Fruit fly (Drosophila melanogaster) whole organism, embryonic: ENCODE data around the gene Ppcs.

Experiments
- Awh ChIP-seq: fragments of 200-800 bp; sonication (Bioruptor generic); IDR thresholded peaks from 2 replicates; pipeline ENCODE4, ENCODE4 v1.3.6; 2022; ENCODE audit warnings: missing biosample characterization, missing genetic modification characterization
- B-H1 ChIP-seq: fragments of 200-800 bp; sonication (Bioruptor generic); IDR thresholded peaks from 3 replicates; pipeline ENCODE4 v1.3.6; 2022; ENCODE audit warnings: missing biosample characterization, missing genetic modification characterization
- Bgb ChIP-seq: fragments of 200-800 bp; sonication (Bioruptor generic); IDR thresholded peaks from 2 replicates; pipeline ENCODE4 v1.3.6; 2022; ENCODE audit warnings: missing biosample characterization, missing genetic modification characterization; ENCODE audit not compliant: partially characterized antibody
- CG1024 ChIP-seq: fragments of 200-800 bp; sonication (Bioruptor generic); IDR thresholded peaks from 2 replicates; pipeline ENCODE4 v1.3.6; 2022; ENCODE audit warnings: missing biosample characterization, missing genetic modification characterization
- CG10565 ChIP-seq: fragments of 200-800 bp; sonication (Bioruptor generic); optimal IDR thresholded peaks from 3 replicates; lab custom pipeline; 2016; ENCODE audit warnings: missing biosample characterization, mild to moderate bottlenecking, missing genetic modification characterization
- CG10654 ChIP-seq: fragments of 200-800 bp; sonication (Bioruptor generic); optimal IDR thresholded peaks from 2 replicates; lab custom pipeline; 2016; ENCODE audit warnings: missing biosample characterization, missing genetic modification characterization
- CG10979 ChIP-seq: fragments of 200-800 bp; sonication (Bioruptor generic); optimal IDR thresholded peaks from 2 replicates; lab custom pipeline; 2018; ENCODE audit warnings: missing biosample characterization, mild to moderate bottlenecking, missing genetic modification characterization, moderate library complexity
- CG11723 ChIP-seq: fragments of 200-800 bp; sonication (Bioruptor generic); optimal IDR thresholded peaks from 2 replicates; lab custom pipeline; 2017; ENCODE audit warnings: missing biosample characterization, mild to moderate bottlenecking, missing genetic modification characterization
- CG12236 ChIP-seq: fragments of 200-800 bp; sonication (Bioruptor generic); optimal IDR thresholded peaks from 2 replicates; lab custom pipeline; 2016; ENCODE audit warnings: missing biosample characterization, missing genetic modification characterization
- CG12391 ChIP-seq: fragments of 200-800 bp; sonication (Bioruptor generic); optimal IDR thresholded peaks from 3 replicates; lab custom pipeline; 2018; ENCODE audit warnings: missing biosample characterization, mild to moderate bottlenecking, missing genetic modification characterization, moderate library complexity
- CG18011 ChIP-seq: fragments of 200-800 bp; sonication (Bioruptor generic); optimal IDR thresholded peaks from 2 replicates; lab custom pipeline; 2017; ENCODE audit warnings: missing biosample characterization, missing genetic modification characterization, mild to moderate bottlenecking, moderate library complexity, missing genotype
- CG2116 ChIP-seq: fragments of 200-800 bp; sonication (Bioruptor generic); optimal IDR thresholded peaks from 3 replicates; lab custom pipeline; 2018; ENCODE audit warnings: missing biosample characterization, mild to moderate bottlenecking, missing genetic modification characterization
- CG2875 ChIP-seq: fragments of 200-800 bp; sonication (Bioruptor generic); optimal IDR thresholded peaks from 2 replicates; lab custom pipeline; 2017; ENCODE audit warnings: missing biosample characterization, mild to moderate bottlenecking, missing genetic modification characterization, missing genetic modification reagents
- CG31388 ChIP-seq: fragments of 200-800 bp; sonication (Bioruptor generic); optimal IDR thresholded peaks from 2 replicates; lab custom pipeline; 2016; ENCODE audit warnings: missing biosample characterization, missing genetic modification characterization
- CG3281 ChIP-seq: fragments of 200-800 bp; sonication (Bioruptor generic); optimal IDR thresholded peaks from 3 replicates; lab custom pipeline; 2017; ENCODE audit warnings: missing biosample characterization, mild to moderate bottlenecking, missing genetic modification characterization
- CG34376 ChIP-seq: fragments of 200-800 bp; sonication (Bioruptor generic); optimal IDR thresholded peaks from 2 replicates; lab custom pipeline; 2018; ENCODE audit warnings: missing biosample characterization, mild to moderate bottlenecking, missing genetic modification characterization
- CG6791 ChIP-seq: fragments of 200-800 bp; sonication (Bioruptor generic); IDR thresholded peaks from 3 replicates; pipeline ENCODE4 v1.3.6; 2022; ENCODE audit warnings: missing biosample characterization, missing genetic modification characterization; ENCODE audit not compliant: partially characterized antibody
- CG7271 ChIP-seq: fragments of 200-800 bp; sonication (Bioruptor generic); optimal IDR thresholded peaks from 2 replicates; lab custom pipeline; 2018; ENCODE audit warnings: missing biosample characterization, mild to moderate bottlenecking, missing genetic modification characterization, moderate library complexity
- Camta ChIP-seq: fragments of 200-800 bp; sonication (Bioruptor generic); optimal IDR thresholded peaks from 2 replicates; lab custom pipeline; 2016; ENCODE audit warnings: missing biosample characterization, missing genetic modification characterization
- D19B ChIP-seq: fragments of 200-800 bp; sonication (Bioruptor generic); optimal IDR thresholded peaks from 2 replicates; lab custom pipeline; 2017; ENCODE audit warnings: missing biosample characterization, mild to moderate bottlenecking, missing genetic modification characterization
- Drgx ChIP-seq: fragments of 200-800 bp; sonication (Bioruptor generic); IDR thresholded peaks from 2 replicates; pipeline ENCODE4 v1.3.6; 2022; ENCODE audit warnings: missing biosample characterization, missing genetic modification characterization
- Ets97D ChIP-seq: fragments of 200-800 bp; sonication (Bioruptor generic); optimal IDR thresholded peaks from 3 replicates; lab custom pipeline; 2016; ENCODE audit warnings: missing biosample characterization, missing genetic modification characterization
- Gug ChIP-seq: fragments of 200-800 bp; sonication (Bioruptor generic); IDR thresholded peaks from 4 replicates; pipeline ENCODE4 v1.3.6; 2022; ENCODE audit warnings: missing biosample characterization, missing genetic modification characterization
- HLH4C ChIP-seq: fragments of 200-800 bp; sonication (Bioruptor generic); IDR thresholded peaks from 3 replicates; pipeline ENCODE4 v1.3.6; 2022; ENCODE audit warnings: missing biosample characterization, missing genetic modification characterization; ENCODE audit not compliant: partially characterized antibody
- Hsf ChIP-seq: fragments of 200-800 bp; sonication (Bioruptor generic); optimal IDR thresholded peaks from 3 replicates; lab custom pipeline; 2016; ENCODE audit warnings: missing biosample characterization, missing genetic modification characterization
- Med ChIP-seq: fragments of 200-800 bp; sonication (Bioruptor generic); peaks from one replicate; lab custom pipeline; 2016; ENCODE audit warnings: missing biosample characterization, missing genetic modification characterization, mild to moderate bottlenecking, inconsistent platforms, moderate library complexity
- NK7.1 ChIP-seq: fragments of 200-800 bp; sonication (Bioruptor generic); optimal IDR thresholded peaks from 3 replicates; lab custom pipeline; 2016; ENCODE audit warnings: missing biosample characterization, missing genetic modification characterization
- Oaz ChIP-seq: fragments of 200-800 bp; sonication (Bioruptor generic); IDR thresholded peaks from 2 replicates; pipeline ENCODE4 v1.3.6; 2022; ENCODE audit warnings: missing biosample characterization, missing genetic modification characterization
- Ptx1 ChIP-seq: fragments of 200-800 bp; sonication (Bioruptor generic); IDR thresholded peaks from 2 replicates; pipeline ENCODE4 v1.3.6; 2022; ENCODE audit warnings: missing biosample characterization, missing genetic modification characterization
- Scr ChIP-seq: fragments of 200-800 bp; sonication (Bioruptor generic); IDR thresholded peaks from 2 replicates; pipeline ENCODE4 v1.3.6; 2022; ENCODE audit warnings: missing biosample characterization, missing genetic modification characterization; ENCODE audit not compliant: partially characterized antibody
- TFAM ChIP-seq: fragments of 200-800 bp; sonication (Bioruptor generic); optimal IDR thresholded peaks from 2 replicates; lab custom pipeline; 2017; ENCODE audit warnings: missing biosample characterization, missing genetic modification characterization, inconsistent platforms
- Usf ChIP-seq: fragments of 200-800 bp; sonication (Bioruptor generic); optimal IDR thresholded peaks from 2 replicates; lab custom pipeline; 2017; ENCODE audit warnings: missing genotype, missing biosample characterization, missing genetic modification characterization
- Xrp1 ChIP-seq: fragments of 200-800 bp; sonication (Bioruptor generic); IDR thresholded peaks from 2 replicates; pipeline ENCODE4 v1.3.6; 2022; ENCODE audit warnings: missing biosample characterization, missing genetic modification characterization
- YL-1 ChIP-seq: fragments of 200-800 bp; sonication (Bioruptor generic); optimal IDR thresholded peaks from 3 replicates; lab custom pipeline; 2017; ENCODE audit warnings: missing biosample characterization, mild to moderate bottlenecking, missing genetic modification characterization
- cato ChIP-seq: fragments of 200-800 bp; sonication (Bioruptor generic); optimal IDR thresholded peaks from 2 replicates; lab custom pipeline; 2016; ENCODE audit warnings: missing biosample characterization, missing genetic modification characterization, borderline replicate concordance
- fd64A ChIP-seq: fragments of 200-800 bp; sonication (Bioruptor generic); optimal IDR thresholded peaks from 3 replicates; lab custom pipeline; 2018; ENCODE audit warnings: missing biosample characterization, mild to moderate bottlenecking, missing genetic modification characterization
- gcm2 ChIP-seq: fragments of 200-800 bp; sonication (Bioruptor generic); optimal IDR thresholded peaks from 2 replicates; lab custom pipeline; 2016; ENCODE audit warnings: missing biosample characterization, missing genetic modification characterization
- gro ChIP-seq: fragments of 200-800 bp; sonication (Bioruptor generic); optimal IDR thresholded peaks from 2 replicates; lab custom pipeline; 2016; ENCODE audit warnings: missing biosample characterization, missing genetic modification characterization
- h ChIP-seq: fragments of >200 bp; optimal IDR thresholded peaks from 2 replicates; lab custom pipeline; 2017
- jing ChIP-seq: fragments of 200-800 bp; sonication (Bioruptor generic); optimal IDR thresholded peaks from 2 replicates; lab custom pipeline; 2018; ENCODE audit warnings: missing biosample characterization, mild to moderate bottlenecking, missing genetic modification characterization
- p53 ChIP-seq: fragments of 200-800 bp; sonication (Bioruptor generic); optimal IDR thresholded peaks from 2 replicates; lab custom pipeline; 2016; ENCODE audit warnings: missing biosample characterization, missing genetic modification characterization
- pb ChIP-seq: fragments of 200-800 bp; sonication (Bioruptor generic); optimal IDR thresholded peaks from 3 replicates; lab custom pipeline; 2016; ENCODE audit warnings: missing biosample characterization, missing genetic modification characterization
- pho ChIP-seq: fragments of 200-800 bp; sonication (Bioruptor generic); optimal IDR thresholded peaks from 2 replicates; lab custom pipeline; 2016; ENCODE audit warnings: missing biosample characterization, missing genetic modification characterization
- ro ChIP-seq: fragments of 200-800 bp; sonication (Bioruptor generic); IDR thresholded peaks from 2 replicates; pipeline ENCODE4 v1.3.6; 2022; ENCODE audit warnings: missing biosample characterization, missing genetic modification characterization
- sima ChIP-seq: fragments of 200-800 bp; sonication (Bioruptor generic); optimal IDR thresholded peaks from 2 replicates; lab custom pipeline; 2016; ENCODE audit warnings: missing biosample characterization, missing genetic modification characterization
- sisA ChIP-seq: fragments of 200-800 bp; sonication (Bioruptor generic); IDR thresholded peaks from 2 replicates; pipeline ENCODE4 v1.3.6; 2022; ENCODE audit warnings: missing biosample characterization, missing genetic modification characterization
- slp2 ChIP-seq: fragments of 200-800 bp; sonication (Bioruptor generic); optimal IDR thresholded peaks from 2 replicates; lab custom pipeline; 2016; ENCODE audit warnings: missing biosample characterization, missing genetic modification characterization
- stc ChIP-seq: fragments of 200-800 bp; sonication (Bioruptor generic); IDR thresholded peaks from 2 replicates; pipeline ENCODE4 v1.3.6; 2022; ENCODE audit warnings: missing biosample characterization, missing genetic modification characterization
- tap ChIP-seq: fragments of 200-800 bp; optimal IDR thresholded peaks from 3 replicates; lab custom pipeline; 2019; ENCODE audit warnings: missing biosample characterization, mild to moderate bottlenecking, missing genetic modification characterization, moderate library complexity
- tin ChIP-seq: fragments of 200-800 bp; sonication (Bioruptor generic); optimal IDR thresholded peaks from 3 replicates; lab custom pipeline; 2016; ENCODE audit warnings: missing biosample characterization, missing genetic modification characterization
- zfh2 ChIP-seq: fragments of 200-800 bp; sonication (Bioruptor generic); optimal IDR thresholded peaks from 2 replicates; lab custom pipeline; 2016; ENCODE audit warnings: missing biosample characterization, missing genetic modification characterization

Ppcs gene

dm6 chr3R:19093127-19093812 is 54.4 kb downstream of the Ppcs start:
- TF ChIP-seq stc (GFP tag; lab: Robert Waterston, UW) (no peak), CG6791 (GFP tag; lab: Robert Waterston, UW) (no peak), Xrp1 (0 out of 2 replicates have a peak, but pooled peaks have one; percentile 5), Drgx (GFP tag; lab: Robert Waterston, UW) (no peak), CG34376 (GFP tag; lab: Kevin White, UChicago) (no peak), Ets97D (GFP tag; lab: Kevin White, UChicago) (no peak), pho (GFP tag; lab: Kevin White, UChicago) (no peak), TFAM (no peak), CG7271 (tag; lab: Kevin White, UChicago) (no peak), Ptx1 (GFP tag; lab: Robert Waterston, UW) (no peak), CG1024 (GFP tag; lab: Robert Waterston, UW) (no peak), CG10654 (GFP tag; lab: Kevin White, UChicago) (no peak), p53 (GFP tag; lab: Kevin White, UChicago) (no peak), CG2875 (GFP tag; lab: Kevin White, UChicago) (no peak), gro (no peak), gcm2 (GFP tag; lab: Kevin White, UChicago) (no peak), Camta (GFP tag; lab: Kevin White, UChicago) (peak; percentile 24), h (no peak), fd64A (GFP tag; lab: Kevin White, UChicago) (no peak), CG12236 (GFP tag; lab: Kevin White, UChicago) (no peak), tin (GFP tag; lab: Kevin White, UChicago) (peak; percentile 45), jing (no peak), slp2 (GFP tag; lab: Kevin White, UChicago) (no peak), cato (GFP tag; lab: Kevin White, UChicago) (no peak), Hsf (peak; percentile 21), CG31388 (GFP tag; lab: Kevin White, UChicago) (no peak), pb (no peak), CG10979 (tag; lab: Kevin White, UChicago) (peak; percentile 31), Gug (GFP tag; lab: Robert Waterston, UW) (peak; percentile 50; the same call in 2 of the 4 replicates), sima (GFP tag; lab: Kevin White, UChicago) (no peak), CG3281 (GFP tag; lab: Kevin White, UChicago) (no peak), YL-1 (GFP tag; lab: Kevin White, UChicago) (no peak), Oaz (GFP tag; lab: Robert Waterston, UW) (no peak), CG2116 (GFP tag; lab: Kevin White, UChicago) (no peak), CG11723 (GFP tag; lab: Kevin White, UChicago) (peak; percentile 22), NK7.1 (GFP tag; lab: Kevin White, UChicago) (no peak), Med (GFP tag; lab: Kevin White, UChicago) (peak; percentile 85), Scr (GFP tag; lab: Robert Waterston, UW) (no peak), D19B (GFP tag; lab: Kevin White, UChicago) (peak; percentile 2), CG18011 (GFP tag; lab: Kevin White, UChicago) (no peak), Bgb (GFP tag; lab: Robert Waterston, UW) (no peak), Awh (GFP tag; lab: Robert Waterston, UW) (peak; percentile 62; the same call in 1 of the 2 replicates), tap (tag; lab: Kevin White, UChicago) (no peak), HLH4C (GFP tag; lab: Robert Waterston, UW) (no peak), zfh2 (GFP tag; lab: Kevin White, UChicago) (peak; percentile 29), Usf (GFP tag; lab: Kevin White, UChicago) (no peak), CG10565 (GFP tag; lab: Kevin White, UChicago) (no peak), CG12391 (tag; lab: Kevin White, UChicago) (peak; percentile 40), B-H1 (GFP tag; lab: Robert Waterston, UW) (no peak), sisA (no peak), ro (GFP tag; lab: Robert Waterston, UW) (no peak)
